Fruit fly (Drosophila melanogaster) whole organism, embryonic: Measurements from ENCODE around the gene CG45676.

ENCODE experiments used
- Atf3 ChIP-seq: fragments of 200-800 bp; sonication (Bioruptor generic); optimal IDR thresholded peaks from 3 replicates; lab custom pipeline; 2016; ENCODE audit warnings: missing biosample characterization, missing genetic modification characterization
- Bgb ChIP-seq: fragments of 200-800 bp; sonication (Bioruptor generic); IDR thresholded peaks from 2 replicates; pipeline ENCODE4 v1.3.6; 2022; ENCODE audit warnings: missing biosample characterization, missing genetic modification characterization; ENCODE audit not compliant: partially characterized antibody
- C15 ChIP-seq: fragments of 200-800 bp; sonication (Bioruptor generic); IDR thresholded peaks from 3 replicates; pipeline ENCODE4 v1.3.6; 2022; ENCODE audit warnings: missing biosample characterization, missing genetic modification characterization
- CG10209 ChIP-seq: fragments of 200-800 bp; sonication (Bioruptor generic); optimal IDR thresholded peaks from 3 replicates; lab custom pipeline; 2017; ENCODE audit warnings: missing biosample characterization, mild to moderate bottlenecking, missing genetic modification characterization, missing genetic modification reagents
- CG10274 ChIP-seq: fragments of 200-800 bp; sonication (Bioruptor generic); optimal IDR thresholded peaks from 3 replicates; lab custom pipeline; 2017; ENCODE audit warnings: missing biosample characterization, mild to moderate bottlenecking, missing genetic modification characterization
- CG10366 ChIP-seq: fragments of 200-800 bp; sonication (Bioruptor generic); IDR thresholded peaks from 2 replicates; pipeline ENCODE4 v1.3.6; 2022; ENCODE audit warnings: missing biosample characterization, missing genetic modification characterization
- CG10979 ChIP-seq: fragments of 200-800 bp; sonication (Bioruptor generic); optimal IDR thresholded peaks from 2 replicates; lab custom pipeline; 2018; ENCODE audit warnings: missing biosample characterization, mild to moderate bottlenecking, missing genetic modification characterization, moderate library complexity
- CG12769 ChIP-seq: fragments of 200-800 bp; sonication (Bioruptor generic); optimal IDR thresholded peaks from 2 replicates; lab custom pipeline; 2019; ENCODE audit warnings: missing biosample characterization, mild to moderate bottlenecking, missing genetic modification characterization, moderate library complexity
- CG14860 ChIP-seq: fragments of 200-800 bp; sonication (Bioruptor generic); IDR thresholded peaks from 3 replicates; pipeline ENCODE4 v1.3.6; 2022; ENCODE audit warnings: missing biosample characterization, missing genetic modification characterization; ENCODE audit not compliant: partially characterized antibody
- CG15601 ChIP-seq: fragments of 200-800 bp; sonication (Bioruptor generic); optimal IDR thresholded peaks from 3 replicates; lab custom pipeline; 2019; ENCODE audit warnings: missing biosample characterization, mild to moderate bottlenecking, missing genetic modification characterization, moderate library complexity
- CG18764 ChIP-seq: fragments of 200-800 bp; sonication (Bioruptor generic); optimal IDR thresholded peaks from 3 replicates; lab custom pipeline; 2016; ENCODE audit warnings: missing biosample characterization, missing genetic modification characterization
- CG2129 ChIP-seq: fragments of 200-800 bp; sonication (Bioruptor generic); IDR thresholded peaks from 2 replicates; pipeline ENCODE4 v1.3.6; 2022; ENCODE audit warnings: missing biosample characterization, missing genetic modification characterization; ENCODE audit not compliant: partially characterized antibody
- CG32767 ChIP-seq: fragments of 200-800 bp; sonication (Bioruptor generic); IDR thresholded peaks from 2 replicates; pipeline ENCODE4 v1.3.6; 2022; ENCODE audit warnings: missing biosample characterization, missing genetic modification characterization
- CG34376 ChIP-seq: fragments of 200-800 bp; sonication (Bioruptor generic); optimal IDR thresholded peaks from 2 replicates; lab custom pipeline; 2018; ENCODE audit warnings: missing biosample characterization, mild to moderate bottlenecking, missing genetic modification characterization
- CG4617 ChIP-seq: fragments of 200-800 bp; sonication (Bioruptor generic); optimal IDR thresholded peaks from 3 replicates; lab custom pipeline; 2016; ENCODE audit warnings: missing biosample characterization, missing genetic modification characterization, borderline replicate concordance
- CG6254 ChIP-seq: fragments of 200-800 bp; sonication (Bioruptor generic); optimal IDR thresholded peaks from 3 replicates; lab custom pipeline; 2017; ENCODE audit warnings: mild to moderate bottlenecking, missing biosample characterization, missing genetic modification reagents, missing genetic modification characterization
- CG7928 ChIP-seq: fragments of 200-800 bp; sonication (Bioruptor generic); optimal IDR thresholded peaks from 2 replicates; lab custom pipeline; 2017; ENCODE audit warnings: missing biosample characterization, mild to moderate bottlenecking, missing genetic modification characterization
- CG8478 ChIP-seq: fragments of >200 bp; optimal IDR thresholded peaks from 2 replicates; lab custom pipeline; 2018
- CG9727 ChIP-seq: fragments of 200-800 bp; sonication (Bioruptor generic); optimal IDR thresholded peaks from 3 replicates; lab custom pipeline; 2017; ENCODE audit warnings: missing biosample characterization, mild to moderate bottlenecking, missing genetic modification characterization
- CrebB ChIP-seq: fragments of 200-800 bp; sonication (Bioruptor generic); optimal IDR thresholded peaks from 3 replicates; lab custom pipeline; 2018; ENCODE audit warnings: missing biosample characterization, mild to moderate bottlenecking, missing genetic modification characterization
- Dll ChIP-seq: fragments of 200-800 bp; sonication (Bioruptor generic); IDR thresholded peaks from 4 replicates; pipeline ENCODE4 v1.3.6; 2022; ENCODE audit warnings: missing biosample characterization, missing genetic modification characterization; ENCODE audit not compliant: partially characterized antibody
- E2f1 ChIP-seq: fragments of 200-800 bp; sonication (Bioruptor generic); IDR thresholded peaks from 2 replicates; pipeline ENCODE4 v1.3.6; 2022; ENCODE audit warnings: missing biosample characterization, missing genetic modification characterization
- Fer2 ChIP-seq: fragments of 200-800 bp; sonication (Bioruptor generic); optimal IDR thresholded peaks from 2 replicates; lab custom pipeline; 2018; ENCODE audit warnings: missing biosample characterization, mild to moderate bottlenecking, missing genetic modification characterization, moderate library complexity
- HLH3B ChIP-seq: fragments of 200-800 bp; sonication (Bioruptor generic); IDR thresholded peaks from 2 replicates; pipeline ENCODE4 v1.3.6; 2022; ENCODE audit warnings: missing biosample characterization, missing genetic modification characterization
- Jarid2 ChIP-seq: fragments of 200-800 bp; sonication (Bioruptor generic); optimal IDR thresholded peaks from 3 replicates; lab custom pipeline; 2017; ENCODE audit warnings: mild to moderate bottlenecking, missing biosample characterization, missing genetic modification reagents, missing genetic modification characterization
- Kr ChIP-seq: fragments of 200-800 bp; sonication (Bioruptor generic); optimal IDR thresholded peaks from 2 replicates; lab custom pipeline; 2017; ENCODE audit warnings: missing biosample characterization, mild to moderate bottlenecking, missing genetic modification characterization
- Oaz ChIP-seq: fragments of 200-800 bp; sonication (Bioruptor generic); IDR thresholded peaks from 2 replicates; pipeline ENCODE4 v1.3.6; 2022; ENCODE audit warnings: missing biosample characterization, missing genetic modification characterization
- Ssrp ChIP-seq: fragments of 200-800 bp; sonication (Bioruptor generic); optimal IDR thresholded peaks from 2 replicates; lab custom pipeline; 2018; ENCODE audit warnings: missing biosample characterization, mild to moderate bottlenecking, missing genetic modification characterization, moderate library complexity
- YL-1 ChIP-seq: fragments of 200-800 bp; sonication (Bioruptor generic); optimal IDR thresholded peaks from 3 replicates; lab custom pipeline; 2017; ENCODE audit warnings: missing biosample characterization, mild to moderate bottlenecking, missing genetic modification characterization
- ara ChIP-seq: fragments of 200-800 bp; sonication (Bioruptor generic); IDR thresholded peaks from 2 replicates; pipeline ENCODE4 v1.3.6; 2022; ENCODE audit warnings: missing biosample characterization, missing genetic modification characterization
- bbx ChIP-seq: fragments of 200-800 bp; sonication (Bioruptor generic); IDR thresholded peaks from 2 replicates; pipeline ENCODE4 v1.3.6; 2022; ENCODE audit warnings: missing biosample characterization, missing genetic modification characterization; ENCODE audit not compliant: partially characterized antibody
- exex ChIP-seq: fragments of 200-800 bp; sonication (Bioruptor generic); optimal IDR thresholded peaks from 4 replicates; lab custom pipeline; 2018; ENCODE audit warnings: missing biosample characterization, mild to moderate bottlenecking, missing genetic modification characterization, moderate library complexity
- ftz-f1 ChIP-seq: fragments of 200-800 bp; sonication (Bioruptor generic); optimal IDR thresholded peaks from 2 replicates; lab custom pipeline; 2016; ENCODE audit warnings: missing biosample characterization, missing genetic modification characterization
- gcm2 ChIP-seq: fragments of 200-800 bp; sonication (Bioruptor generic); optimal IDR thresholded peaks from 2 replicates; lab custom pipeline; 2016; ENCODE audit warnings: missing biosample characterization, missing genetic modification characterization
- gfzf ChIP-seq: fragments of 200-800 bp; sonication (Bioruptor generic); optimal IDR thresholded peaks from 2 replicates; lab custom pipeline; 2016; ENCODE audit warnings: missing biosample characterization, mild to moderate bottlenecking, missing genetic modification characterization, moderate library complexity
- grn ChIP-seq: fragments of 200-800 bp; sonication (Bioruptor generic); optimal IDR thresholded peaks from 3 replicates; lab custom pipeline; 2017; ENCODE audit warnings: missing biosample characterization, missing genetic modification characterization
- h ChIP-seq: fragments of >200 bp; optimal IDR thresholded peaks from 2 replicates; lab custom pipeline; 2017
- ham ChIP-seq: fragments of 200-800 bp; sonication (Bioruptor generic); IDR thresholded peaks from 2 replicates; pipeline ENCODE4 v1.3.6; 2022; ENCODE audit warnings: missing biosample characterization, missing genetic modification characterization
- klu ChIP-seq: fragments of 200-800 bp; sonication (Bioruptor generic); IDR thresholded peaks from 2 replicates; pipeline ENCODE4 v1.3.6; 2022; ENCODE audit warnings: missing biosample characterization, missing genetic modification characterization
- nerfin-1 ChIP-seq: fragments of 200-800 bp; sonication (Bioruptor generic); optimal IDR thresholded peaks from 3 replicates; lab custom pipeline; 2019; ENCODE audit warnings: missing biosample characterization, mild to moderate bottlenecking, missing genetic modification characterization, moderate library complexity
- pfk ChIP-seq: fragments of 200-800 bp; sonication (Bioruptor generic); optimal IDR thresholded peaks from 2 replicates; lab custom pipeline; 2018; ENCODE audit warnings: missing biosample characterization, mild to moderate bottlenecking, missing genetic modification characterization, moderate library complexity
- phol ChIP-seq: fragments of 200-800 bp; sonication (Bioruptor generic); optimal IDR thresholded peaks from 3 replicates; lab custom pipeline; 2018; ENCODE audit warnings: missing biosample characterization, mild to moderate bottlenecking, missing genetic modification characterization, moderate library complexity
- pnt ChIP-seq: fragments of 200-800 bp; sonication (Bioruptor generic); optimal IDR thresholded peaks from 3 replicates; lab custom pipeline; 2016; ENCODE audit warnings: missing biosample characterization, missing genetic modification characterization
- sug ChIP-seq: fragments of 200-800 bp; optimal IDR thresholded peaks from 2 replicates; lab custom pipeline; 2019; ENCODE audit warnings: missing biosample characterization, mild to moderate bottlenecking, missing genetic modification characterization, moderate library complexity
- ttk ChIP-seq: fragments of 200-800 bp; sonication (Bioruptor generic); IDR thresholded peaks from 2 replicates; pipeline ENCODE4 v2.1.2; 2022; ENCODE audit warnings: missing biosample characterization, missing genetic modification characterization
- vnd ChIP-seq: fragments of 200-800 bp; sonication (Bioruptor generic); IDR thresholded peaks from 3 replicates; pipeline ENCODE4 v1.3.6; 2022; ENCODE audit warnings: missing biosample characterization, missing genetic modification characterization; ENCODE audit not compliant: partially characterized antibody
- wdn ChIP-seq: fragments of 200-800 bp; sonication (Bioruptor generic); IDR thresholded peaks from 2 replicates; pipeline ENCODE4 v1.3.6; 2022; ENCODE audit warnings: missing biosample characterization, missing genetic modification characterization
- zen ChIP-seq: fragments of 200-800 bp; sonication (Bioruptor generic); optimal IDR thresholded peaks from 3 replicates; lab custom pipeline; 2018; ENCODE audit warnings: missing biosample characterization, mild to moderate bottlenecking, missing genetic modification characterization, moderate library complexity
- zf30C ChIP-seq: fragments of 200-800 bp; sonication (Bioruptor generic); optimal IDR thresholded peaks from 3 replicates; lab custom pipeline; 2018; ENCODE audit warnings: missing biosample characterization, mild to moderate bottlenecking, missing genetic modification characterization

The CG45676 gene

DNA sequence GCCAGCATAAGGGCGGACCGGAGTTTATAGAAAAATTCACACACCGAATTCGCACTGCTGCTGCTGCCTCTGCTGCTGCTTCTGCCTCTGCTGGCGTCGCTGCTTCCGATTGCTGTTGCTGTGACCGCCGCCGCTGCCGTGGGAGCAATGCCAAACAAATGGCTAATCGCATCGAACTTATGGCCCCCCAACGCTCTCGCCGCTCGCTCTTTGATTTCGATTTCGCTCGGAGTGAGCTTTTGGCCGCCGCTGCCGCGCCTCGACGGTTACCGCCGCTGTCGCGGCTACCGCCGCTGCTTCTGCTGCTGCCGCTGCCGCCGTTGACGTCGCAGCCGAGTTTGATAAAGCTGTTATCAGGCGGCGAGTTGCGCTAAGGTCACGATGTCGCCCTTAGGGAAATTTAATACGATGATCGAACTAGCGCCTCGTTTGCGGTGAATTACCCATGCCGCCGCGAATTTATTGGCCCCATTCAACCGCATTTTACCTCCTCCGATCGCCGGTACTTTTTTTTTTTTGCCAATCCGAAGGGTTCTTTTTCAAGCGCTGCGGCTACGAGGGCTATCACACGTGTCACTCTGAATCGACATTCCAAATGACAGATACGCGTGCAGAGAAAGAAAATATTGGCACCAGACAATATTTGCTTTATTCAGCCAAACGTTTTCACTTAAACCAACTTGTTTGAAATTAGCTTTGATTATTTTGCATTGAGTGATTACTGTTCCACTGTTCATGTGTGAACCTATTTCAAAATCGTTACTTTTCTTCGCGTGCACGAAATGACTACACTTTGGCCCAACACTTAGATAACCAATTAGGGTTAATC lies 39.6 kb downstream of the CG45676 start (continued):
- TF ChIP-seq CG18764 (GFP tag; lab: Kevin White, UChicago): peak; percentile 44
- peak; percentile 69; the same call in 1 of the 2 replicates for TF ChIP-seq ham
- peak; percentile 77 for TF ChIP-seq E2f1 (GFP tag; lab: Robert Waterston, UW)
- peak; percentile 72 for TF ChIP-seq HLH3B
- no peak for TF ChIP-seq gcm2 (GFP tag; lab: Kevin White, UChicago)
- no peak for TF ChIP-seq gfzf (GFP tag; lab: Kevin White, UChicago)
- TF ChIP-seq nerfin-1 (tag; lab: Kevin White, UChicago): no peak
- TF ChIP-seq CG10274 (GFP tag; lab: Kevin White, UChicago): peak; percentile 16
- TF ChIP-seq zf30C (GFP tag; lab: Kevin White, UChicago): no peak
- TF ChIP-seq phol (tag; lab: Kevin White, UChicago): peak; percentile 61
- TF ChIP-seq exex: peak; percentile 81
- peak; percentile 60 for TF ChIP-seq CG9727 (GFP tag; lab: Kevin White, UChicago)
- peak; percentile 64; the same call in 1 of the 2 replicates for TF ChIP-seq ttk (GFP tag; lab: Robert Waterston, UW)
- no peak for TF ChIP-seq CG8478 (lab: Kevin White, UChicago)
- peak; percentile 50 for TF ChIP-seq sug (tag; lab: Kevin White, UChicago)
- no peak for TF ChIP-seq YL-1 (GFP tag; lab: Kevin White, UChicago)
- TF ChIP-seq CG14860 (GFP tag; lab: Robert Waterston, UW): no peak
- TF ChIP-seq CG4617: no peak
- peak; percentile 46 for TF ChIP-seq CG10979 (tag; lab: Kevin White, UChicago)
- TF ChIP-seq CG7928 (GFP tag; lab: Kevin White, UChicago): peak; percentile 29
- peak; percentile 64 for TF ChIP-seq CG10209 (GFP tag; lab: Kevin White, UChicago)
- no peak for TF ChIP-seq CrebB (tag; lab: Kevin White, UChicago)
- no peak for TF ChIP-seq Bgb (GFP tag; lab: Robert Waterston, UW)
- TF ChIP-seq zen (tag; lab: Kevin White, UChicago): peak; percentile 27
- TF ChIP-seq CG32767 (GFP tag; lab: Robert Waterston, UW): no peak
- peak; percentile 54; the same call in 1 of the 2 replicates for TF ChIP-seq wdn (GFP tag; lab: Robert Waterston, UW)
- TF ChIP-seq Oaz (GFP tag; lab: Robert Waterston, UW): peak; percentile 47; the same call in 1 of the 2 replicates
- TF ChIP-seq Dll (GFP tag; lab: Robert Waterston, UW): no peak
- TF ChIP-seq C15 (GFP tag; lab: Robert Waterston, UW): peak; percentile 77; the same call in 2 of the 3 replicates
- peak; percentile 77 for TF ChIP-seq CG10366 (GFP tag; lab: Robert Waterston, UW)
- TF ChIP-seq CG15601: no peak
- TF ChIP-seq h (lab: Kevin White, UChicago): no peak
- no peak for TF ChIP-seq CG2129 (GFP tag; lab: Robert Waterston, UW)

DNA sequence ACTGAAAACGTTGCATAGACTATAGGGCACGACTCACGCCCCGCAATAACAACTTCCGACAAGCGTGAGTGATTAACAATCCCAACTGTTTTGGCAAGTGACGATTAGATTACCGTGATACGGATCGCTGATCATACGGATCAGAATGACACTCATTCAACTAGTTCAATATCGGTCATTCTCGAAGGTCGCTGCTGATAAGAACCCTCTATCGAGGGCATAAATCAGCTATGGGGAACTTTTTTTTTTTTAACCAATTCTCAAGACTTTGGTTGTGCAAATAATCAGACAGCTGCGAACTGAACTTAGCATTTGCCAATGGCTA lies 40.1 kb downstream of the CG45676 start:
- no peak for TF ChIP-seq pnt (GFP tag; lab: Kevin White, UChicago)
- TF ChIP-seq vnd: 0 out of 3 replicates have a peak, but pooled peaks have one; percentile 23
- 0 out of 2 replicates have a peak, but pooled peaks have one; percentile 4 for TF ChIP-seq klu (GFP tag; lab: Robert Waterston, UW)
- no peak for TF ChIP-seq CG6254 (GFP tag; lab: Kevin White, UChicago)
- no peak for TF ChIP-seq bbx (GFP tag; lab: Robert Waterston, UW)
- TF ChIP-seq sug (tag; lab: Kevin White, UChicago): peak; percentile 40
- no peak for TF ChIP-seq Kr (GFP tag; lab: Kevin White, UChicago)
- peak; percentile 27 for TF ChIP-seq ftz-f1 (GFP tag; lab: Kevin White, UChicago)
- no peak for TF ChIP-seq pfk (GFP tag; lab: Kevin White, UChicago)
- TF ChIP-seq Atf3 (GFP tag; lab: Kevin White, UChicago): no peak
- TF ChIP-seq ara (GFP tag; lab: Robert Waterston, UW): no peak
- peak; percentile 65 for TF ChIP-seq exex
- peak; percentile 28 for TF ChIP-seq CG34376 (GFP tag; lab: Kevin White, UChicago)
- TF ChIP-seq Fer2 (tag; lab: Kevin White, UChicago): no peak
- peak; percentile 92 for TF ChIP-seq grn (GFP tag; lab: Kevin White, UChicago)
- TF ChIP-seq Ssrp (tag; lab: Kevin White, UChicago): no peak
- TF ChIP-seq Jarid2: no peak
- TF ChIP-seq CG12769 (tag; lab: Kevin White, UChicago): no peak
